Fruit fly (Drosophila melanogaster) whole organism, embryonic: Measurements from ENCODE around the gene nrv3.
A peak's percentile ranks its signal among the peaks of the same experiment; 100 is the strongest.

Source experiments
- Atf-2 ChIP-seq: fragments of 200-800 bp; sonication (Bioruptor generic); optimal IDR thresholded peaks from 2 replicates; lab custom pipeline; 2016; ENCODE audit warnings: missing biosample characterization, missing genetic modification characterization
- CG11093 ChIP-seq: fragments of 200-800 bp; sonication (Bioruptor generic); IDR thresholded peaks from 3 replicates; pipeline ENCODE4 v1.3.6; 2022; ENCODE audit warnings: missing biosample characterization, missing genetic modification characterization
- CG11723 ChIP-seq: fragments of 200-800 bp; sonication (Bioruptor generic); optimal IDR thresholded peaks from 2 replicates; lab custom pipeline; 2017; ENCODE audit warnings: missing biosample characterization, mild to moderate bottlenecking, missing genetic modification characterization
- CG12769 ChIP-seq: fragments of 200-800 bp; sonication (Bioruptor generic); optimal IDR thresholded peaks from 2 replicates; lab custom pipeline; 2019; ENCODE audit warnings: missing biosample characterization, mild to moderate bottlenecking, missing genetic modification characterization, moderate library complexity
- CG13624 ChIP-seq: fragments of 200-800 bp; sonication (Bioruptor generic); optimal IDR thresholded peaks from 2 replicates; lab custom pipeline; 2016; ENCODE audit warnings: missing biosample characterization, missing genetic modification characterization
- CG2199 ChIP-seq: fragments of 200-800 bp; sonication (Bioruptor generic); IDR thresholded peaks from 3 replicates; pipeline ENCODE4 v1.3.6; 2022; ENCODE audit warnings: missing biosample characterization, missing genetic modification characterization
- CG2678 ChIP-seq: fragments of 200-800 bp; sonication (Bioruptor generic); optimal IDR thresholded peaks from 3 replicates; lab custom pipeline; 2019; ENCODE audit warnings: missing biosample characterization, mild to moderate bottlenecking, missing genetic modification characterization, moderate library complexity
- CG30403 ChIP-seq: fragments of 200-800 bp; sonication (Bioruptor generic); optimal IDR thresholded peaks from 3 replicates; lab custom pipeline; 2016; ENCODE audit warnings: missing biosample characterization, missing genetic modification characterization
- CG6813 ChIP-seq: fragments of 200-800 bp; sonication (Bioruptor generic); optimal IDR thresholded peaks from 2 replicates; lab custom pipeline; 2017; ENCODE audit warnings: missing biosample characterization, missing genetic modification characterization, mild to moderate bottlenecking, moderate library complexity, missing genetic modification reagents
- CG6854 ChIP-seq: fragments of 200-800 bp; sonication (Bioruptor generic); optimal IDR thresholded peaks from 3 replicates; lab custom pipeline; 2017; ENCODE audit warnings: missing biosample characterization, mild to moderate bottlenecking, missing genetic modification characterization
- CG7786 ChIP-seq: fragments of 200-800 bp; sonication (Bioruptor generic); optimal IDR thresholded peaks from 2 replicates; lab custom pipeline; 2016; ENCODE audit warnings: missing biosample characterization, missing genetic modification characterization
- D19A ChIP-seq: fragments of 200-800 bp; optimal IDR thresholded peaks from 3 replicates; lab custom pipeline; 2019; ENCODE audit warnings: missing biosample characterization, mild to moderate bottlenecking, missing genetic modification characterization, moderate library complexity
- Dbx ChIP-seq: fragments of 200-800 bp; sonication (Bioruptor generic); IDR thresholded peaks from 3 replicates; pipeline ENCODE4 v1.3.6; 2022; ENCODE audit warnings: missing biosample characterization, missing genetic modification characterization
- Deaf1 ChIP-seq: fragments of 200-800 bp; optimal IDR thresholded peaks from 3 replicates; lab custom pipeline; 2019; ENCODE audit warnings: missing biosample characterization, mild to moderate bottlenecking, missing genetic modification characterization, moderate library complexity
- Dref ChIP-seq: fragments of 200-800 bp; sonication (Bioruptor generic); IDR thresholded peaks from 2 replicates; pipeline ENCODE4 v1.3.6; 2022; ENCODE audit warnings: missing biosample characterization, missing genetic modification characterization
- ERR ChIP-seq: fragments of 200-800 bp; sonication (Bioruptor generic); optimal IDR thresholded peaks from 2 replicates; lab custom pipeline; 2016; ENCODE audit warnings: missing biosample characterization, missing genetic modification characterization
- Ets65A ChIP-seq: fragments of 200-800 bp; sonication (Bioruptor generic); peaks from one replicate; lab custom pipeline; 2016; ENCODE audit warnings: missing biosample characterization, missing genetic modification characterization
- GATAe ChIP-seq: fragments of 200-800 bp; sonication (Bioruptor generic); conservative IDR thresholded peaks from 2 replicates; pipeline ENCODE4 v1.3.6; 2022; ENCODE audit warnings: missing biosample characterization, missing genetic modification characterization
- Hand ChIP-seq: fragments of 200-800 bp; sonication (Bioruptor generic); optimal IDR thresholded peaks from 2 replicates; lab custom pipeline; 2017; ENCODE audit warnings: mild to moderate bottlenecking, missing biosample characterization, missing genetic modification reagents, missing genetic modification characterization
- MTF-1 ChIP-seq: fragments of 200-800 bp; sonication (Bioruptor generic); optimal IDR thresholded peaks from 2 replicates; lab custom pipeline; 2018; ENCODE audit warnings: missing biosample characterization, mild to moderate bottlenecking, missing genetic modification characterization, borderline replicate concordance
- PHDP ChIP-seq: fragments of 200-800 bp; sonication (Bioruptor generic); optimal IDR thresholded peaks from 3 replicates; lab custom pipeline; 2018; ENCODE audit warnings: missing biosample characterization, mild to moderate bottlenecking, missing genetic modification characterization, moderate library complexity
- Pdp1 ChIP-seq, 2 experiments: fragments of 200-800 bp; sonication (Bioruptor generic); optimal IDR thresholded peaks; 3 replicates each; lab custom pipeline; 2016; ENCODE audit warnings: missing biosample characterization in 2 of 2, missing genetic modification characterization in 2 of 2, mild to moderate bottlenecking in 1 of 2, moderate library complexity in 1 of 2
- Rfx ChIP-seq: fragments of 200-800 bp; sonication (Bioruptor generic); IDR thresholded peaks from 2 replicates; pipeline ENCODE4 v1.3.6; 2022; ENCODE audit warnings: missing biosample characterization, missing genetic modification characterization
- al ChIP-seq: fragments of 200-800 bp; sonication (Bioruptor generic); IDR thresholded peaks from 2 replicates; pipeline ENCODE4 v1.3.6; 2022; ENCODE audit warnings: missing biosample characterization, missing genetic modification characterization
- br ChIP-seq: fragments of >200 bp; optimal IDR thresholded peaks from 2 replicates; lab custom pipeline; 2017
- cas ChIP-seq: fragments of 200-800 bp; sonication (Bioruptor generic); IDR thresholded peaks from 2 replicates; pipeline ENCODE4 v1.3.6; 2022; ENCODE audit warnings: missing biosample characterization, missing genetic modification characterization
- caup ChIP-seq: fragments of 200-800 bp; sonication (Bioruptor generic); optimal IDR thresholded peaks from 3 replicates; lab custom pipeline; 2017; ENCODE audit warnings: missing biosample characterization, mild to moderate bottlenecking, missing genetic modification characterization, moderate library complexity; ENCODE audit not compliant: severe bottlenecking
- da ChIP-seq: fragments of 200-800 bp; sonication (Bioruptor generic); optimal IDR thresholded peaks from 2 replicates; lab custom pipeline; 2016; ENCODE audit warnings: missing biosample characterization, missing genetic modification characterization
- ewg ChIP-seq: fragments of 200-800 bp; sonication (Bioruptor generic); optimal IDR thresholded peaks from 3 replicates; lab custom pipeline; 2017; ENCODE audit warnings: mild to moderate bottlenecking, missing biosample characterization, missing genetic modification reagents, missing genetic modification characterization
- eyg ChIP-seq: fragments of 200-800 bp; sonication (Bioruptor generic); optimal IDR thresholded peaks from 3 replicates; lab custom pipeline; 2016; ENCODE audit warnings: missing biosample characterization, missing genetic modification characterization
- fd3F ChIP-seq: fragments of 200-800 bp; sonication (Bioruptor generic); optimal IDR thresholded peaks from 2 replicates; lab custom pipeline; 2018; ENCODE audit warnings: missing biosample characterization, mild to moderate bottlenecking, missing genetic modification characterization, moderate library complexity
- onecut ChIP-seq: fragments of 200-800 bp; sonication (Bioruptor generic); IDR thresholded peaks from 2 replicates; pipeline ENCODE4 v1.3.6; 2022; ENCODE audit warnings: missing biosample characterization, missing genetic modification characterization
- phol ChIP-seq: fragments of 200-800 bp; sonication (Bioruptor generic); optimal IDR thresholded peaks from 3 replicates; lab custom pipeline; 2018; ENCODE audit warnings: missing biosample characterization, mild to moderate bottlenecking, missing genetic modification characterization, moderate library complexity
- pzg ChIP-seq: fragments of 200-800 bp; sonication (Bioruptor generic); optimal IDR thresholded peaks from 3 replicates; lab custom pipeline; 2018; ENCODE audit warnings: missing biosample characterization, mild to moderate bottlenecking, missing genetic modification characterization, moderate library complexity
- scrt ChIP-seq: fragments of 200-800 bp; sonication (Bioruptor generic); optimal IDR thresholded peaks from 2 replicates; lab custom pipeline; 2018; ENCODE audit warnings: missing biosample characterization, mild to moderate bottlenecking, missing genetic modification characterization, moderate library complexity

Gene nrv3

DNA sequence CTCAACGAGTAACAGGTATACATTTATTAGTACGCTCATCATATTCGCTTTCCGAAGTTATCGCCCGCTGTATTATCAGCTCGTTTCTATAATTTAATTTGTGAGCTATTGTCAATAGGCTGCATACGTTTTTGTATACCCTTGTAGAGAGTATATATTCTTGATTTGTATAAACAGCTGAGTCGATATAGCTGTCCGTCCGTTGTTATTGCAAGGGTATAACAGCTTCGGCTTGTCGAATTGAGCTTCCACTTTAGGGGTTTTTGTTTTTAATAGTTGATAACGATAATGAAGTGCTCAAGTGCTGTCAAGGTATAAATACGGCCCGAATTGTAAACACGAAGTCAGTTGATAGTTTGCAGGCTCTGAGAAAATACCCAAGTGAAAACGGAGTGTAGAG, 8.9 kb upstream of the nrv3 start, which contains the start of gene CG8665 (continued):
- TF ChIP-seq D19A (tag; lab: Kevin White, UChicago) (peak; percentile 98), CG6813 (peak; percentile 6), cas (GFP tag; lab: Robert Waterston, UW) (0 out of 2 replicates have a peak, but pooled peaks have one; percentile 10), CG11093 (no peak), Hand (GFP tag; lab: Kevin White, UChicago) (peak; percentile 24), Dbx (GFP tag; lab: Robert Waterston, UW) (peak; percentile 69; the same call in 1 of the 3 replicates), CG13624 (GFP tag; lab: Kevin White, UChicago) (peak; percentile 70), Dref (GFP tag; lab: Robert Waterston, UW) (no peak), Rfx (peak; percentile 67), eyg (peak; percentile 22), scrt (GFP tag; lab: Kevin White, UChicago) (peak; percentile 35), Atf-2 (GFP tag; lab: Kevin White, UChicago) (peak; percentile 6), CG7786 (GFP tag; lab: Kevin White, UChicago) (peak; percentile 54), PHDP (tag; lab: Kevin White, UChicago) (peak; percentile 77), phol (tag; lab: Kevin White, UChicago) (no peak), CG12769 (tag; lab: Kevin White, UChicago) (peak; percentile 42), caup (GFP tag; lab: Kevin White, UChicago) (peak; percentile 38), al (GFP tag; lab: Robert Waterston, UW) (peak; percentile 18; the same call in 1 of the 2 replicates), CG2678 (tag; lab: Kevin White, UChicago) (peak; percentile 68), CG6854 (GFP tag; lab: Kevin White, UChicago) (peak; percentile 2), CG11723 (GFP tag; lab: Kevin White, UChicago) (peak; percentile 1), fd3F (GFP tag; lab: Kevin White, UChicago) (peak; percentile 42), ERR (GFP tag; lab: Kevin White, UChicago) (peak; percentile 7), GATAe (GFP tag; lab: Robert Waterston, UW) (peak; percentile 81)

DNA sequence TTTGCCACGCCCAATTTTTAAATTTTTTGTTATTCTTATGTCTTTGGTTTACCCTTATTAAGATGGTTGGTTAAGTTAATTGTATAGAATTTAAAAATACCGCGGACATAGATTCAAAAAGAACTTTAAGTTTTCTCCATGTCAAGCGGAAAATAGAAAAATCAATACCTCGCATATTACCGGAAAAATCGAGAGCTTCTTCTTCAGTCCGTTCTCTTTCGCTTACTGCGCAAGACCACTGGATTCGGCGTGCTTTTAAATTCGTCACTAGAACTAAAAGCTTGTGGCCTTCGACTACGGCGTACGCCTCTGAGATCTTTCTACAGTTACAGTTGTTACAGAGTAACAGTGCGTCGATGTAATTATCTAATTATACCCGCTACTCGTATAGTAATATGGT, 1.8 kb upstream of the nrv3 start:
- TF ChIP-seq ewg, result peak; percentile 84
- TF ChIP-seq da (GFP tag; lab: Kevin White, UChicago), result no peak
- peak; percentile 97 for TF ChIP-seq onecut
- TF ChIP-seq Deaf1 (tag; lab: Kevin White, UChicago), result peak; percentile 41
- peak; percentile 48; the same call in 1 of the 3 replicates for TF ChIP-seq CG2199 (GFP tag; lab: Robert Waterston, UW)

DNA sequence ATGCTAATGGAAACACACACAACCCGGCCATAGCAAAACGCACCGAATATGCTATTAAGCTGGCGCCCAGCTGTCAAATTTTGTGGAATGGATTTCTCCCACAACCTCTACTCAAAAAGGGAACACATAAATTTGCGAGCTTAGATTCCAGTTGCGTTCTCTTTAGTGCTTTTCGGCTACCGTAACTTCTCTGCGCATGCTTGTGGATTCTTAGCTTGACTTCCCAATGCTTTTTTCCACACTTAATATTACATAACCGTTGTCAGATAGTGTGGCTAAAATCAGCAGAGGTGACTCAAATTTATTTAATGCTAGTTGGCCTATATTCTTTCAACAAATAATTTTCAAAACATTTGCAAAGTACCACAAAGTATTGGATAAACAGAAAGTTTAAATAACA, 1.6 kb downstream of the nrv3 start:
- no peak for TF ChIP-seq MTF-1 (GFP tag; lab: Kevin White, UChicago)
- peak in 1 of 2 experiments; percentile 91 for TF ChIP-seq Pdp1 (GFP tag; optimal IDR thresholded peaks at IDR 0.05; lab: Kevin White, UChicago)
- TF ChIP-seq ewg, result peak; percentile 74
- no peak for TF ChIP-seq br
- TF ChIP-seq CG30403 (GFP tag; lab: Kevin White, UChicago), result no peak
- no peak for TF ChIP-seq pzg (GFP tag; lab: Kevin White, UChicago)
- peak; percentile 67 for TF ChIP-seq Ets65A
- TF ChIP-seq, all 482 proteins: peak for 3
